Fruit fly (Drosophila melanogaster) whole organism, embryonic: ENCODE results near the gene nan.

ENCODE experiments used
- CG11398 ChIP-seq: fragments of 200-800 bp; sonication (Bioruptor generic); optimal IDR thresholded peaks from 2 replicates; lab custom pipeline; 2016; ENCODE audit warnings: missing biosample characterization, missing genetic modification characterization
- CG18599 ChIP-seq: fragments of 200-800 bp; sonication (Bioruptor generic); optimal IDR thresholded peaks from 3 replicates; lab custom pipeline; 2017; ENCODE audit warnings: missing biosample characterization, missing genetic modification characterization, mild to moderate bottlenecking, moderate library complexity, missing genetic modification reagents
- CG3281 ChIP-seq: fragments of 200-800 bp; sonication (Bioruptor generic); optimal IDR thresholded peaks from 3 replicates; lab custom pipeline; 2017; ENCODE audit warnings: missing biosample characterization, mild to moderate bottlenecking, missing genetic modification characterization
- CG4424 ChIP-seq: fragments of 200-800 bp; sonication (Bioruptor generic); optimal IDR thresholded peaks from 3 replicates; lab custom pipeline; 2016; ENCODE audit warnings: missing biosample characterization, missing genetic modification characterization
- CG4730 ChIP-seq: fragments of 200-800 bp; sonication (Bioruptor generic); IDR thresholded peaks from 2 replicates; pipeline ENCODE4 v1.3.6; 2022; ENCODE audit warnings: missing biosample characterization, missing genetic modification characterization
- Dll ChIP-seq: fragments of 200-800 bp; sonication (Bioruptor generic); IDR thresholded peaks from 4 replicates; pipeline ENCODE4 v1.3.6; 2022; ENCODE audit warnings: missing biosample characterization, missing genetic modification characterization; ENCODE audit not compliant: partially characterized antibody
- HLH4C ChIP-seq: fragments of 200-800 bp; sonication (Bioruptor generic); IDR thresholded peaks from 3 replicates; pipeline ENCODE4 v1.3.6; 2022; ENCODE audit warnings: missing biosample characterization, missing genetic modification characterization; ENCODE audit not compliant: partially characterized antibody
- dm ChIP-seq: fragments of 200-800 bp; sonication (Bioruptor generic); optimal IDR thresholded peaks from 3 replicates; lab custom pipeline; 2016; ENCODE audit warnings: missing biosample characterization, missing genetic modification characterization
- exex ChIP-seq: fragments of 200-800 bp; sonication (Bioruptor generic); optimal IDR thresholded peaks from 4 replicates; lab custom pipeline; 2018; ENCODE audit warnings: missing biosample characterization, mild to moderate bottlenecking, missing genetic modification characterization, moderate library complexity
- oc ChIP-seq: fragments of 200-800 bp; sonication (Bioruptor generic); optimal IDR thresholded peaks from 2 replicates; lab custom pipeline; 2018; ENCODE audit warnings: missing biosample characterization, mild to moderate bottlenecking, missing genetic modification characterization, moderate library complexity
- ssp ChIP-seq: fragments of 200-800 bp; sonication (Bioruptor generic); IDR thresholded peaks from 2 replicates; pipeline ENCODE4 v1.3.6; 2022; ENCODE audit warnings: missing biosample characterization, missing genetic modification characterization

dm6 chr3L:14195714-14196113 lies 6.3 kb upstream of the nan start:
- TF ChIP-seq HLH4C (GFP tag; lab: Robert Waterston, UW): no peak
- no peak for TF ChIP-seq dm
- TF ChIP-seq CG11398: peak; percentile 64
- peak; percentile 31 for TF ChIP-seq CG3281 (GFP tag; lab: Kevin White, UChicago)
- no peak for TF ChIP-seq Dll (GFP tag; lab: Robert Waterston, UW)
- TF ChIP-seq oc (tag; lab: Kevin White, UChicago): peak; percentile 45
- TF ChIP-seq CG18599: peak; percentile 53
- TF ChIP-seq ssp (GFP tag; lab: Robert Waterston, UW): no peak
- TF ChIP-seq CG4424 (GFP tag; lab: Kevin White, UChicago): peak; percentile 5
- no peak for TF ChIP-seq CG4730 (GFP tag; lab: Robert Waterston, UW)
- TF ChIP-seq exex: peak; percentile 54
